Fruit fly (Drosophila melanogaster) whole organism, embryonic: ENCODE data around the gene Ccz1.
A peak's percentile ranks its signal among the peaks of the same experiment; 100 is the strongest.

Experiments used
- CG11696 ChIP-seq: fragments of 200-800 bp; sonication (Bioruptor generic); IDR thresholded peaks from 2 replicates; pipeline ENCODE4 v1.3.6; 2022; ENCODE audit warnings: missing biosample characterization, missing genetic modification characterization
- CG1233 ChIP-seq: fragments of 200-800 bp; sonication (Bioruptor generic); optimal IDR thresholded peaks from 4 replicates; lab custom pipeline; 2018; ENCODE audit warnings: missing biosample characterization, mild to moderate bottlenecking, missing genetic modification characterization
- CG15011 ChIP-seq: fragments of 200-800 bp; sonication (Bioruptor generic); optimal IDR thresholded peaks from 3 replicates; lab custom pipeline; 2018; ENCODE audit warnings: missing biosample characterization, mild to moderate bottlenecking, missing genetic modification characterization
- CG16779 ChIP-seq: fragments of 200-800 bp; sonication (Bioruptor generic); IDR thresholded peaks from 2 replicates; pipeline ENCODE4 v1.3.6; 2022; ENCODE audit warnings: missing biosample characterization, missing genetic modification characterization
- CG17829 ChIP-seq: fragments of 200-800 bp; optimal IDR thresholded peaks from 2 replicates; lab custom pipeline; 2019; ENCODE audit warnings: missing biosample characterization, mild to moderate bottlenecking, missing genetic modification characterization, moderate library complexity
- CG1792 ChIP-seq: fragments of 200-800 bp; sonication (Bioruptor generic); optimal IDR thresholded peaks from 2 replicates; lab custom pipeline; 2016; ENCODE audit warnings: missing biosample characterization, missing genetic modification characterization
- CG2875 ChIP-seq: fragments of 200-800 bp; sonication (Bioruptor generic); optimal IDR thresholded peaks from 2 replicates; lab custom pipeline; 2017; ENCODE audit warnings: missing biosample characterization, mild to moderate bottlenecking, missing genetic modification characterization, missing genetic modification reagents
- CG32532 ChIP-seq: fragments of 200-800 bp; sonication (Bioruptor generic); IDR thresholded peaks from 2 replicates; pipeline ENCODE4 v1.3.6; 2022; ENCODE audit warnings: missing biosample characterization, missing genetic modification characterization
- CG34224 ChIP-seq: fragments of 200-800 bp; sonication (Bioruptor generic); IDR thresholded peaks from 3 replicates; pipeline ENCODE4 v1.3.6; 2022; ENCODE audit warnings: missing biosample characterization, missing genetic modification characterization; ENCODE audit not compliant: partially characterized antibody
- CG34376 ChIP-seq: fragments of 200-800 bp; sonication (Bioruptor generic); optimal IDR thresholded peaks from 2 replicates; lab custom pipeline; 2018; ENCODE audit warnings: missing biosample characterization, mild to moderate bottlenecking, missing genetic modification characterization
- CG42726 ChIP-seq: fragments of 200-800 bp; sonication (Bioruptor generic); IDR thresholded peaks from 2 replicates; pipeline ENCODE4 v1.3.6; 2022; ENCODE audit warnings: missing biosample characterization, missing genetic modification characterization; ENCODE audit not compliant: partially characterized antibody
- CG4854 ChIP-seq: fragments of 200-800 bp; sonication (Bioruptor generic); optimal IDR thresholded peaks from 2 replicates; lab custom pipeline; 2016; ENCODE audit warnings: missing biosample characterization, missing genetic modification characterization, inconsistent platforms
- CG5180 ChIP-seq: fragments of 200-800 bp; sonication (Bioruptor generic); optimal IDR thresholded peaks from 3 replicates; lab custom pipeline; 2017; ENCODE audit warnings: missing biosample characterization, missing genetic modification characterization, mild to moderate bottlenecking, moderate library complexity, missing genetic modification reagents
- CG7556 ChIP-seq: fragments of 200-800 bp; sonication (Bioruptor generic); optimal IDR thresholded peaks from 2 replicates; lab custom pipeline; 2017; ENCODE audit warnings: missing biosample characterization, mild to moderate bottlenecking, missing genetic modification characterization
- CG7786 ChIP-seq: fragments of 200-800 bp; sonication (Bioruptor generic); optimal IDR thresholded peaks from 2 replicates; lab custom pipeline; 2016; ENCODE audit warnings: missing biosample characterization, missing genetic modification characterization
- CG9437 ChIP-seq: fragments of 200-800 bp; sonication (Bioruptor generic); optimal IDR thresholded peaks from 2 replicates; lab custom pipeline; 2018; ENCODE audit warnings: missing biosample characterization, mild to moderate bottlenecking, missing genetic modification characterization
- CG9797 ChIP-seq: fragments of 200-800 bp; sonication (Bioruptor generic); optimal IDR thresholded peaks from 3 replicates; lab custom pipeline; 2018; ENCODE audit warnings: missing biosample characterization, mild to moderate bottlenecking, missing genetic modification characterization
- CG9817 ChIP-seq: fragments of 200-800 bp; sonication (Bioruptor generic); optimal IDR thresholded peaks from 2 replicates; lab custom pipeline; 2018; ENCODE audit warnings: missing biosample characterization, mild to moderate bottlenecking, missing genetic modification characterization, moderate library complexity
- CHES-1-like ChIP-seq: fragments of 200-800 bp; sonication (Bioruptor generic); optimal IDR thresholded peaks from 2 replicates; lab custom pipeline; 2016; ENCODE audit warnings: missing biosample characterization, missing genetic modification characterization
- E2f1 ChIP-seq: fragments of 200-800 bp; sonication (Bioruptor generic); IDR thresholded peaks from 2 replicates; pipeline ENCODE4 v1.3.6; 2022; ENCODE audit warnings: missing biosample characterization, missing genetic modification characterization
- E2f2 ChIP-seq: fragments of 200-800 bp; sonication (Bioruptor generic); IDR thresholded peaks from 2 replicates; pipeline ENCODE4 v1.3.6; 2022; ENCODE audit warnings: missing biosample characterization, missing genetic modification characterization
- H15 ChIP-seq: fragments of 200-800 bp; sonication (Bioruptor generic); IDR thresholded peaks from 3 replicates; pipeline ENCODE4 v1.3.6; 2022; ENCODE audit warnings: missing biosample characterization, missing genetic modification characterization
- Hey ChIP-seq: fragments of 200-800 bp; sonication (Bioruptor generic); optimal IDR thresholded peaks from 3 replicates; lab custom pipeline; 2018; ENCODE audit warnings: missing biosample characterization, mild to moderate bottlenecking, missing genetic modification characterization
- Hr51 ChIP-seq, 2 experiments: fragments of 200-800 bp; sonication (Bioruptor generic); optimal IDR thresholded peaks; 2 replicates in 1 of 2; 3 replicates in 1 of 2; lab custom pipeline; 2016 to 2018; ENCODE audit warnings: missing biosample characterization in 2 of 2, missing genetic modification characterization in 2 of 2, mild to moderate bottlenecking in 1 of 2, moderate library complexity in 1 of 2
- Mrtf ChIP-seq: fragments of 200-800 bp; sonication (Bioruptor generic); IDR thresholded peaks from 3 replicates; pipeline ENCODE4 v1.3.6; 2022; ENCODE audit warnings: missing biosample characterization, missing genetic modification characterization
- Optix ChIP-seq: fragments of 200-800 bp; sonication (Bioruptor generic); IDR thresholded peaks from 3 replicates; pipeline ENCODE4 v1.3.6; 2022; ENCODE audit warnings: missing biosample characterization, missing genetic modification characterization
- Ptx1 ChIP-seq: fragments of 200-800 bp; sonication (Bioruptor generic); IDR thresholded peaks from 2 replicates; pipeline ENCODE4 v1.3.6; 2022; ENCODE audit warnings: missing biosample characterization, missing genetic modification characterization
- Sox102F ChIP-seq: fragments of 200-800 bp; sonication (Bioruptor generic); optimal IDR thresholded peaks from 2 replicates; lab custom pipeline; 2018; ENCODE audit warnings: missing biosample characterization, mild to moderate bottlenecking, missing genetic modification characterization, moderate library complexity
- Spps ChIP-seq: fragments of 200-800 bp; sonication (Bioruptor generic); optimal IDR thresholded peaks from 2 replicates; lab custom pipeline; 2018; ENCODE audit warnings: missing biosample characterization, mild to moderate bottlenecking, missing genetic modification characterization
- ab ChIP-seq: fragments of 200-800 bp; sonication (Bioruptor generic); optimal IDR thresholded peaks from 2 replicates; lab custom pipeline; 2016; ENCODE audit warnings: missing biosample characterization, missing genetic modification characterization
- amos ChIP-seq: fragments of 200-800 bp; sonication (Bioruptor generic); IDR thresholded peaks from 2 replicates; pipeline ENCODE4 v1.3.6; 2022; ENCODE audit warnings: missing biosample characterization, missing genetic modification characterization; ENCODE audit not compliant: partially characterized antibody
- cad ChIP-seq: fragments of >200 bp; optimal IDR thresholded peaks from 2 replicates; lab custom pipeline; 2017; ENCODE audit warnings: missing biosample characterization, missing genetic modification characterization
- crol ChIP-seq: fragments of 200-800 bp; sonication (Bioruptor generic); IDR thresholded peaks from 2 replicates; pipeline ENCODE4 v1.3.6; 2022; ENCODE audit warnings: missing biosample characterization, missing genetic modification characterization
- da ChIP-seq: fragments of 200-800 bp; sonication (Bioruptor generic); optimal IDR thresholded peaks from 2 replicates; lab custom pipeline; 2016; ENCODE audit warnings: missing biosample characterization, missing genetic modification characterization
- dpn ChIP-seq, 2 experiments: fragments of 200-800 bp; sonication (Bioruptor generic); optimal IDR thresholded peaks; 3 replicates each; lab custom pipeline; 2016; ENCODE audit warnings: missing biosample characterization in 2 of 2, missing genetic modification characterization in 2 of 2
- ewg ChIP-seq: fragments of 200-800 bp; sonication (Bioruptor generic); optimal IDR thresholded peaks from 3 replicates; lab custom pipeline; 2017; ENCODE audit warnings: mild to moderate bottlenecking, missing biosample characterization, missing genetic modification reagents, missing genetic modification characterization
- inv ChIP-seq: fragments of 200-800 bp; sonication (Bioruptor generic); IDR thresholded peaks from 2 replicates; pipeline ENCODE4 v1.3.6; 2022; ENCODE audit warnings: missing biosample characterization, missing genetic modification characterization; ENCODE audit not compliant: partially characterized antibody
- knrl ChIP-seq: fragments of 200-800 bp; sonication (Bioruptor generic); IDR thresholded peaks from 3 replicates; pipeline ENCODE4 v1.3.6; 2022; ENCODE audit warnings: missing biosample characterization, missing genetic modification characterization; ENCODE audit not compliant: partially characterized antibody
- mam ChIP-seq: fragments of 200-800 bp; sonication (Bioruptor generic); optimal IDR thresholded peaks from 3 replicates; lab custom pipeline; 2016; ENCODE audit warnings: missing biosample characterization, missing genetic modification characterization
- nmo ChIP-seq: fragments of 200-800 bp; sonication (Bioruptor generic); optimal IDR thresholded peaks from 2 replicates; lab custom pipeline; 2018; ENCODE audit warnings: missing biosample characterization, mild to moderate bottlenecking, missing genetic modification characterization, moderate library complexity
- oc ChIP-seq: fragments of 200-800 bp; sonication (Bioruptor generic); optimal IDR thresholded peaks from 2 replicates; lab custom pipeline; 2018; ENCODE audit warnings: missing biosample characterization, mild to moderate bottlenecking, missing genetic modification characterization, moderate library complexity
- pb ChIP-seq: fragments of 200-800 bp; sonication (Bioruptor generic); optimal IDR thresholded peaks from 3 replicates; lab custom pipeline; 2016; ENCODE audit warnings: missing biosample characterization, missing genetic modification characterization
- peb ChIP-seq: fragments of 200-800 bp; sonication (Bioruptor generic); IDR thresholded peaks from 2 replicates; pipeline ENCODE4 v1.3.6; 2022; ENCODE audit warnings: missing biosample characterization, missing genetic modification characterization
- so ChIP-seq: fragments of 200-800 bp; sonication (Bioruptor generic); IDR thresholded peaks from 3 replicates; pipeline ENCODE4 v1.3.6; 2022; ENCODE audit warnings: missing biosample characterization, missing genetic modification characterization
- tin ChIP-seq: fragments of 200-800 bp; sonication (Bioruptor generic); optimal IDR thresholded peaks from 3 replicates; lab custom pipeline; 2016; ENCODE audit warnings: missing biosample characterization, missing genetic modification characterization
- vfl ChIP-seq: fragments of 200-800 bp; sonication (Bioruptor generic); optimal IDR thresholded peaks from 2 replicates; lab custom pipeline; 2016; ENCODE audit warnings: missing biosample characterization, missing genetic modification characterization
- wor ChIP-seq: fragments of 200-800 bp; sonication (Bioruptor generic); IDR thresholded peaks from 2 replicates; pipeline ENCODE4 v1.3.6; 2022; ENCODE audit warnings: missing biosample characterization, missing genetic modification characterization
- zen ChIP-seq: fragments of 200-800 bp; sonication (Bioruptor generic); optimal IDR thresholded peaks from 3 replicates; lab custom pipeline; 2018; ENCODE audit warnings: missing biosample characterization, mild to moderate bottlenecking, missing genetic modification characterization, moderate library complexity
- zfh1 ChIP-seq: fragments of 200-800 bp; sonication (Bioruptor generic); IDR thresholded peaks from 3 replicates; pipeline ENCODE4 v1.3.6; 2022; ENCODE audit warnings: missing biosample characterization, missing genetic modification characterization

Gene Ccz1

DNA sequence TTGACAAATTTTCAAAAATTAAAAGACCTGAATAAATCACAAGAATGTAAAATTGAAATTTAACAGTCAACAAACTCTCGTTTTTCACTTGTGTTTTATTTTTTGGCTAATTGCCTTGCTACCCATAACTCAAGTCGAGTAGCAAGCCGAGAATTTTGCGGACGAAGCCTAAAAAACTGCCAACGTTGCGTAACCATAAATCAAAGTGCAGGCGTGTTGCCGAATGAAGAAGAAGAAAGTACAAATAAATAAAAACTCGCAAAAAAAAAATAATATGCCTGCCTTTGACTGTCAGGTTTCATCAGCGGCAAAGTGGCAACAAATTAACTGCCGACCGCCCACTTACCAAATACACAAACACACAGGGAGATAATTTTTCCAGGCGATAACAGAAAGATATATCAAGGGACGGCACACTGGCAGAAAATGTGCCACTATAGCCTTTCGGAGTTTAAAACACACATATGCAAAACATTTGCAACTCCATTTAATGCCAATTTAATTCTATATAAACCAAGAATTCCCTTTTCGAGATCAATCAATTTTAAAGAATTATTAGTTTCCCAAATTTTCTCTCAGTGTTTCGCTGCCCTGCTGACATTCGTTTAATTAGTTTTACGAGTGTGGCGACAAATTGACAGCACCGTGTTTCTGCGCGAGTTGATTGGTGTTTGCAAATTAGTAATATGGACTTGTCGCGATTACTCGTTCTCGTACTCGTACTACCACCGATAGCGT lies 29.4 kb upstream of the Ccz1 start (continued):
- TF ChIP-seq CG34376 (GFP tag; lab: Kevin White, UChicago) = peak; percentile 85
- TF ChIP-seq CG1792 (GFP tag; lab: Kevin White, UChicago) = peak; percentile 85
- peak; percentile 63 for TF ChIP-seq CG9437 (GFP tag; lab: Kevin White, UChicago)
- TF ChIP-seq Optix (GFP tag; lab: Robert Waterston, UW) = peak; percentile 77; the same call in 2 of the 3 replicates
- TF ChIP-seq inv (GFP tag; lab: Robert Waterston, UW) = no peak
- peak; percentile 78 for TF ChIP-seq ab
- no peak for TF ChIP-seq CG42726 (GFP tag; lab: Robert Waterston, UW)
- TF ChIP-seq CG5180 (GFP tag; lab: Kevin White, UChicago) = peak; percentile 46
- peak; percentile 39; the same call in 1 of the 2 replicates for TF ChIP-seq crol
- TF ChIP-seq CG15011 (GFP tag; lab: Kevin White, UChicago) = peak; percentile 84
- peak; percentile 76; the same call in 2 of the 3 replicates for TF ChIP-seq H15 (GFP tag; lab: Robert Waterston, UW)
- TF ChIP-seq wor (GFP tag; lab: Robert Waterston, UW) = peak; percentile 72
- TF ChIP-seq mam (GFP tag; lab: Kevin White, UChicago) = peak; percentile 95
- peak; percentile 60 for TF ChIP-seq da (GFP tag; lab: Kevin White, UChicago)
- peak; percentile 55 for TF ChIP-seq CG11696 (GFP tag; lab: Robert Waterston, UW)
- TF ChIP-seq Mrtf = peak; percentile 78
- TF ChIP-seq CG4854 (GFP tag; lab: Kevin White, UChicago) = peak; percentile 72
- no peak for TF ChIP-seq cad
- no peak for TF ChIP-seq CG17829 (tag; lab: Kevin White, UChicago)
- TF ChIP-seq CG34224 (GFP tag; lab: Robert Waterston, UW) = no peak
- peak; percentile 90 for TF ChIP-seq CG9817
- peak; percentile 71; the same call in 2 of the 3 replicates for TF ChIP-seq zfh1
- peak; percentile 86 to 89 for TF ChIP-seq dpn (GFP tag; optimal IDR thresholded peaks at IDR 0.05; lab: Kevin White, UChicago)
- peak; percentile 87 for TF ChIP-seq Sox102F (GFP tag; lab: Kevin White, UChicago)
- 0 out of 2 replicates have a peak, but pooled peaks have one; percentile 20 for TF ChIP-seq peb (GFP tag; lab: Robert Waterston, UW)
- TF ChIP-seq Ptx1 (GFP tag; lab: Robert Waterston, UW) = peak; percentile 88
- TF ChIP-seq pb (GFP tag; lab: Kevin White, UChicago) = peak; percentile 41
- peak; percentile 92 for TF ChIP-seq CG32532 (GFP tag; lab: Robert Waterston, UW)
- TF ChIP-seq Spps = no peak
- peak; percentile 81 for TF ChIP-seq so (GFP tag; lab: Robert Waterston, UW)
- no peak for TF ChIP-seq oc (tag; lab: Kevin White, UChicago)
- peak; percentile 75 for TF ChIP-seq E2f1
- TF ChIP-seq CG1233 (GFP tag; lab: Kevin White, UChicago) = peak; percentile 83
- TF ChIP-seq E2f2 = peak; percentile 64; the same call in 1 of the 2 replicates
- TF ChIP-seq amos (GFP tag; lab: Robert Waterston, UW) = no peak
- no peak for TF ChIP-seq knrl (GFP tag; lab: Robert Waterston, UW)
- TF ChIP-seq CG7556 (GFP tag; lab: Kevin White, UChicago) = peak; percentile 82
- peak; percentile 80 for TF ChIP-seq CG16779 (GFP tag; lab: Robert Waterston, UW)
- peak; percentile 82 for TF ChIP-seq nmo (GFP tag; lab: Kevin White, UChicago)
- peak; percentile 69 for TF ChIP-seq tin
- no peak for TF ChIP-seq CG9797 (GFP tag; lab: Kevin White, UChicago)
- TF ChIP-seq CG7786 (GFP tag; lab: Kevin White, UChicago) = peak; percentile 93
- TF ChIP-seq vfl (GFP tag; lab: Kevin White, UChicago) = peak; percentile 39
- peak; percentile 76 to 86 for TF ChIP-seq Hr51 (GFP tag; optimal IDR thresholded peaks at IDR 0.05; lab: Kevin White, UChicago)
- no peak for TF ChIP-seq zen (tag; lab: Kevin White, UChicago)
- TF ChIP-seq ewg = peak; percentile 62
- TF ChIP-seq Hey (tag; lab: Kevin White, UChicago) = peak; percentile 78
- TF ChIP-seq CHES-1-like = peak; percentile 90
- TF ChIP-seq CG2875 = peak; percentile 25
